Worm (Caenorhabditis elegans) whole organism, young adult: ENCODE data around the gene dyci-1.

Experiments
- D2030.7 ChIP-seq: fragments of 200-800 bp; sonication (Bioruptor generic); IDR thresholded peaks from 2 replicates; pipeline ENCODE4 v1.3.6; 2022; ENCODE audit warnings: missing genetic modification reagents, missing genetic modification characterization, missing compliant biosample characterization
- K11D2.4 ChIP-seq: fragments of 200-800 bp; sonication (Bioruptor generic); IDR thresholded peaks from 2 replicates; pipeline ENCODE4 v1.3.6; 2022; ENCODE audit warnings: missing genetic modification reagents, missing genetic modification characterization, missing compliant biosample characterization
- Y67H2A.10 ChIP-seq: fragments of 200-800 bp; sonication (Bioruptor generic); conservative IDR thresholded peaks from 2 replicates; pipeline ENCODE4 v1.3.6; 2022; ENCODE audit warnings: missing genetic modification reagents, missing genetic modification characterization, missing compliant biosample characterization
- ZK185.1 ChIP-seq: sonication (generic microtip); optimal IDR thresholded peaks from 2 replicates; lab custom pipeline; 2016; ENCODE audit warnings: mild to moderate bottlenecking, missing genetic modification characterization, missing compliant biosample characterization; ENCODE audit not compliant: poor library complexity, severe bottlenecking
- akir-1 ChIP-seq: fragments of 200-800 bp; sonication (Bioruptor generic); optimal IDR thresholded peaks from 2 replicates; lab custom pipeline; 2018; ENCODE audit warnings: mild to moderate bottlenecking, missing genetic modification characterization, moderate library complexity, missing compliant biosample characterization
- let-526 ChIP-seq: fragments of 200-800 bp; sonication (Bioruptor generic); IDR thresholded peaks from 2 replicates; pipeline ENCODE4 v1.3.6; 2022; ENCODE audit warnings: missing genetic modification reagents, missing genetic modification characterization, missing compliant biosample characterization
- madf-3 ChIP-seq: fragments of 200-800 bp; sonication (Bioruptor generic); IDR thresholded peaks from 2 replicates; pipeline ENCODE4 v1.3.6; 2022; ENCODE audit warnings: missing genetic modification reagents, missing genetic modification characterization, missing compliant biosample characterization
- mcd-1 ChIP-seq: fragments of 200-800 bp; sonication (Bioruptor generic); IDR thresholded peaks from 2 replicates; pipeline ENCODE4 v1.3.6; 2022; ENCODE audit warnings: missing genetic modification reagents, missing genetic modification characterization, missing compliant biosample characterization
- nfyb-1 ChIP-seq: fragments of 200-800 bp; sonication (Bioruptor generic); IDR thresholded peaks from 2 replicates; pipeline ENCODE4 v1.3.6; 2022; ENCODE audit warnings: missing genetic modification reagents, missing genetic modification characterization, missing compliant biosample characterization
- nhr-90 ChIP-seq: sonication (generic microtip); optimal IDR thresholded peaks from 2 replicates; lab custom pipeline; 2016; ENCODE audit warnings: missing genotype, mild to moderate bottlenecking, missing genetic modification characterization, missing compliant biosample characterization

Gene dyci-1

DNA sequence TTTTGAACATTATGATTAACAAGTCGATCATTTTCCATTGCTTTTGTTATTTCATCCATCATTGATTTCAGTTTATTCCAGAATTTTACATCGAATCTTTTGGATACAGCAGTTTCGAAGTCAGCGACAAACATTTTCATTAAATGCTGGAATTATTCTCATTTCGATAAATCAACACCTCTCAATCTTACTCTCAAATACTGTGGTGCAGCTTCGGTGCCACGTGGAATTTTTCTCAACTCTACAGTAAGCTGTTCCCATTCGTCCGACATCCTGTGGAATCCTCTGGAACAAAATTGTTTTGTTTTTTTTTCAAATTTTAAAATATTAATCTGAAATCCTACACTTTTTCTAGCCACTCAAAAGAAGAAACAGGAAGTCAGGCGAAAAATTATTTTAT, 42.9 kb downstream of the dyci-1 start, which contains the start of gene smg-7 (continued):
- TF ChIP-seq madf-3: 0 out of 2 replicates have a peak, but pooled peaks have one; percentile 53
- no peak for TF ChIP-seq D2030.7 (GFP tag; lab: Robert Waterston, UW)
- TF ChIP-seq nfyb-1 (GFP tag; lab: Robert Waterston, UW): 0 out of 2 replicates have a peak, but pooled peaks have one; percentile 23

DNA sequence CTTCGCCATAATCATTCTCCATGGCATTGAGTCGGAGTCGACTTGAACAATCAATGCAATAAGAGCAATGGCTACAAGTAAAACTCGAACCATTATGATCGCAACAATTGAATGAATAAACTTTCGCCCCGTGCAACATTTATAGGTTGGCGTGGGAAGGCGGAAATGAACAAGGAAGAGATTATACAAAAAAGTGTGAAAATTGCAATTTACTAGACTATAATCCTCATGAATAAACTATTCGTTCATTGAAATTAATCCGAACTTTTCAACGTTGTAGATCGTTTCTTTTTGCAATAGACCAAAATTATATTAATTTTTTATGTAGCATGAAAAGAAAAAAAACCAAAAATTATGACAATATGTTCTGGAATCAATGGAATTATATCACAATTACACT, 44.9 kb downstream of the dyci-1 start, which contains the start of gene Y73B6A.3:
Gene Y73B6A.3, minus strand, starts transcription at position 101 of the 400 bp plus-strand sequence.
- TF ChIP-seq let-526 (GFP tag; lab: Robert Waterston, UW) (no peak), nhr-90 (tag; lab: Kevin White, UChicago) (no peak), mcd-1 (GFP tag; lab: Robert Waterston, UW) (no peak), Y67H2A.10 (GFP tag; lab: Robert Waterston, UW) (no peak), K11D2.4 (GFP tag; lab: Robert Waterston, UW) (no peak), ZK185.1 (tag; lab: Kevin White, UChicago) (no peak), akir-1 (GFP tag; lab: Kevin White, UChicago) (no peak)
